Fruit fly (Drosophila melanogaster) whole organism, embryonic: ENCODE results near the gene dsx-c73A.

Experiments used
- BEAF-32 ChIP-seq: fragments of 200-800 bp; sonication (Bioruptor generic); optimal IDR thresholded peaks from 3 replicates; lab custom pipeline; 2017; ENCODE audit warnings: missing biosample characterization, missing genetic modification characterization, mild to moderate bottlenecking, moderate library complexity, missing genetic modification reagents
- Bgb ChIP-seq: fragments of 200-800 bp; sonication (Bioruptor generic); IDR thresholded peaks from 2 replicates; pipeline ENCODE4 v1.3.6; 2022; ENCODE audit warnings: missing biosample characterization, missing genetic modification characterization; ENCODE audit not compliant: partially characterized antibody
- CG1024 ChIP-seq: fragments of 200-800 bp; sonication (Bioruptor generic); IDR thresholded peaks from 2 replicates; pipeline ENCODE4 v1.3.6; 2022; ENCODE audit warnings: missing biosample characterization, missing genetic modification characterization
- CG11247 ChIP-seq: fragments of 200-800 bp; sonication (Bioruptor generic); IDR thresholded peaks from 2 replicates; pipeline ENCODE4 v1.3.6; 2022; ENCODE audit warnings: missing biosample characterization, missing genetic modification characterization
- CG12071 ChIP-seq: fragments of 200-800 bp; sonication (Bioruptor generic); optimal IDR thresholded peaks from 3 replicates; lab custom pipeline; 2018; ENCODE audit warnings: missing biosample characterization, mild to moderate bottlenecking, missing genetic modification characterization
- CG12391 ChIP-seq: fragments of 200-800 bp; sonication (Bioruptor generic); optimal IDR thresholded peaks from 3 replicates; lab custom pipeline; 2018; ENCODE audit warnings: missing biosample characterization, mild to moderate bottlenecking, missing genetic modification characterization, moderate library complexity
- CG13287 ChIP-seq: fragments of 200-800 bp; sonication (Bioruptor generic); IDR thresholded peaks from 2 replicates; pipeline ENCODE4 v1.3.6; 2022; ENCODE audit warnings: missing biosample characterization, missing genetic modification characterization; ENCODE audit not compliant: partially characterized antibody
- CG13424 ChIP-seq: fragments of 200-800 bp; sonication (Bioruptor generic); optimal IDR thresholded peaks from 2 replicates; lab custom pipeline; 2019; ENCODE audit warnings: missing biosample characterization, mild to moderate bottlenecking, missing genetic modification characterization, moderate library complexity
- CG14050 ChIP-seq: fragments of 200-800 bp; sonication (Bioruptor generic); IDR thresholded peaks from 3 replicates; pipeline ENCODE4 v1.3.6; 2022; ENCODE audit warnings: missing biosample characterization, missing genetic modification characterization
- CG15601 ChIP-seq: fragments of 200-800 bp; sonication (Bioruptor generic); optimal IDR thresholded peaks from 3 replicates; lab custom pipeline; 2019; ENCODE audit warnings: missing biosample characterization, mild to moderate bottlenecking, missing genetic modification characterization, moderate library complexity
- CG1603 ChIP-seq: fragments of 200-800 bp; sonication (Bioruptor generic); optimal IDR thresholded peaks from 2 replicates; lab custom pipeline; 2019; ENCODE audit warnings: missing biosample characterization, mild to moderate bottlenecking, missing genetic modification characterization, moderate library complexity
- CG17829 ChIP-seq: fragments of 200-800 bp; optimal IDR thresholded peaks from 2 replicates; lab custom pipeline; 2019; ENCODE audit warnings: missing biosample characterization, mild to moderate bottlenecking, missing genetic modification characterization, moderate library complexity
- CG2712 ChIP-seq: fragments of 200-800 bp; optimal IDR thresholded peaks from 3 replicates; lab custom pipeline; 2019; ENCODE audit warnings: missing biosample characterization, mild to moderate bottlenecking, missing genetic modification characterization, moderate library complexity
- CG30403 ChIP-seq: fragments of 200-800 bp; sonication (Bioruptor generic); optimal IDR thresholded peaks from 3 replicates; lab custom pipeline; 2016; ENCODE audit warnings: missing biosample characterization, missing genetic modification characterization
- CG30431 ChIP-seq: fragments of 200-800 bp; sonication (Bioruptor generic); optimal IDR thresholded peaks from 2 replicates; lab custom pipeline; 2017; ENCODE audit warnings: missing biosample characterization, missing genetic modification characterization
- CG34422 ChIP-seq: fragments of 200-800 bp; sonication (Bioruptor generic); IDR thresholded peaks from 3 replicates; pipeline ENCODE4 v1.3.6; 2022; ENCODE audit warnings: missing biosample characterization, missing genetic modification characterization
- CHES-1-like ChIP-seq: fragments of 200-800 bp; sonication (Bioruptor generic); optimal IDR thresholded peaks from 2 replicates; lab custom pipeline; 2016; ENCODE audit warnings: missing biosample characterization, missing genetic modification characterization
- CoRest ChIP-seq: fragments of 200-800 bp; sonication (Bioruptor generic); optimal IDR thresholded peaks from 3 replicates; lab custom pipeline; 2018; ENCODE audit warnings: missing biosample characterization, mild to moderate bottlenecking, missing genetic modification characterization, moderate library complexity
- E2f2 ChIP-seq: fragments of 200-800 bp; sonication (Bioruptor generic); IDR thresholded peaks from 2 replicates; pipeline ENCODE4 v1.3.6; 2022; ENCODE audit warnings: missing biosample characterization, missing genetic modification characterization
- Elba2 ChIP-seq: fragments of 200-800 bp; sonication (Bioruptor generic); optimal IDR thresholded peaks from 3 replicates; lab custom pipeline; 2016; ENCODE audit warnings: missing biosample characterization, missing genetic modification characterization
- Hey ChIP-seq: fragments of 200-800 bp; sonication (Bioruptor generic); optimal IDR thresholded peaks from 3 replicates; lab custom pipeline; 2018; ENCODE audit warnings: missing biosample characterization, mild to moderate bottlenecking, missing genetic modification characterization
- MBD-R2 ChIP-seq: fragments of 200-800 bp; sonication (Bioruptor generic); IDR thresholded peaks from 2 replicates; pipeline ENCODE4 v1.3.6; 2022; ENCODE audit warnings: missing biosample characterization, missing genetic modification characterization
- MESR4 ChIP-seq: fragments of 200-800 bp; sonication (Bioruptor generic); optimal IDR thresholded peaks from 2 replicates; lab custom pipeline; 2018; ENCODE audit warnings: missing biosample characterization, mild to moderate bottlenecking, missing genetic modification characterization, moderate library complexity
- Neu2 ChIP-seq: fragments of 200-800 bp; sonication (Bioruptor generic); optimal IDR thresholded peaks from 3 replicates; lab custom pipeline; 2016; ENCODE audit warnings: missing biosample characterization, missing genetic modification characterization, borderline replicate concordance
- Side ChIP-seq: fragments of 200-800 bp; sonication (Bioruptor generic); optimal IDR thresholded peaks from 2 replicates; lab custom pipeline; 2016; ENCODE audit warnings: missing biosample characterization, missing genetic modification characterization
- Sin3A ChIP-seq: fragments of >200 bp; optimal IDR thresholded peaks from 2 replicates; lab custom pipeline; 2018
- Sry-β ChIP-seq: fragments of 200-800 bp; sonication (Bioruptor generic); optimal IDR thresholded peaks from 2 replicates; lab custom pipeline; 2018; ENCODE audit warnings: missing biosample characterization, mild to moderate bottlenecking, missing genetic modification characterization, moderate library complexity
- Stat92E ChIP-seq, 3 experiments: fragments of >200 bp in 2 of 3; fragments of 200-800 bp in 1 of 3; sonication (Bioruptor generic) in 1 of 3; optimal IDR thresholded peaks; 2 replicates each; lab custom pipeline; 2017 to 2019; ENCODE audit warnings: missing biosample characterization in 3 of 3, missing genetic modification characterization in 3 of 3, mild to moderate bottlenecking in 1 of 3, moderate library complexity in 1 of 3
- Xbp1 ChIP-seq: fragments of 200-800 bp; sonication (Bioruptor generic); optimal IDR thresholded peaks from 3 replicates; lab custom pipeline; 2016; ENCODE audit warnings: missing biosample characterization, mild to moderate bottlenecking, missing genetic modification characterization
- YL-1 ChIP-seq: fragments of 200-800 bp; sonication (Bioruptor generic); optimal IDR thresholded peaks from 3 replicates; lab custom pipeline; 2017; ENCODE audit warnings: missing biosample characterization, mild to moderate bottlenecking, missing genetic modification characterization
- bcd ChIP-seq: fragments of 200-800 bp; sonication (Bioruptor generic); optimal IDR thresholded peaks from 2 replicates; lab custom pipeline; 2017; ENCODE audit warnings: missing biosample characterization, mild to moderate bottlenecking, missing genetic modification characterization
- cg ChIP-seq: fragments of 200-800 bp; sonication (Bioruptor generic); optimal IDR thresholded peaks from 3 replicates; lab custom pipeline; 2019; ENCODE audit warnings: missing biosample characterization, mild to moderate bottlenecking, missing genetic modification characterization, moderate library complexity
- ci ChIP-seq: fragments of 200-800 bp; sonication (Bioruptor generic); IDR thresholded peaks from 3 replicates; pipeline ENCODE4 v1.3.6; 2022; ENCODE audit warnings: missing biosample characterization, missing genetic modification characterization
- dm ChIP-seq: fragments of 200-800 bp; sonication (Bioruptor generic); optimal IDR thresholded peaks from 3 replicates; lab custom pipeline; 2016; ENCODE audit warnings: missing biosample characterization, missing genetic modification characterization
- emc ChIP-seq: fragments of 200-800 bp; sonication (Bioruptor generic); optimal IDR thresholded peaks from 2 replicates; lab custom pipeline; 2016; ENCODE audit warnings: missing biosample characterization, missing genetic modification characterization
- eve ChIP-seq, 2 experiments: fragments of >200 bp; optimal IDR thresholded peaks; 2 replicates each; lab custom pipeline; 2017; ENCODE audit warnings: missing biosample characterization in 2 of 2, missing genetic modification characterization in 2 of 2
- ewg ChIP-seq: fragments of 200-800 bp; sonication (Bioruptor generic); optimal IDR thresholded peaks from 3 replicates; lab custom pipeline; 2017; ENCODE audit warnings: mild to moderate bottlenecking, missing biosample characterization, missing genetic modification reagents, missing genetic modification characterization
- eyg ChIP-seq: fragments of 200-800 bp; sonication (Bioruptor generic); optimal IDR thresholded peaks from 3 replicates; lab custom pipeline; 2016; ENCODE audit warnings: missing biosample characterization, missing genetic modification characterization
- gcm ChIP-seq: fragments of 200-800 bp; sonication (Bioruptor generic); optimal IDR thresholded peaks from 2 replicates; lab custom pipeline; 2019; ENCODE audit warnings: missing biosample characterization, mild to moderate bottlenecking, missing genetic modification characterization, moderate library complexity
- gem ChIP-seq: fragments of 200-800 bp; sonication (Bioruptor generic); optimal IDR thresholded peaks from 2 replicates; lab custom pipeline; 2019; ENCODE audit warnings: missing biosample characterization, mild to moderate bottlenecking, missing genetic modification characterization, moderate library complexity
- gfzf ChIP-seq: fragments of 200-800 bp; sonication (Bioruptor generic); optimal IDR thresholded peaks from 2 replicates; lab custom pipeline; 2016; ENCODE audit warnings: missing biosample characterization, mild to moderate bottlenecking, missing genetic modification characterization, moderate library complexity
- insv ChIP-seq, 2 experiments: fragments of 200-800 bp; sonication (Bioruptor generic); optimal IDR thresholded peaks; 3 replicates each; lab custom pipeline; 2016 to 2018; ENCODE audit warnings: missing biosample characterization in 2 of 2, missing genetic modification characterization in 2 of 2
- jigr1 ChIP-seq: fragments of 200-800 bp; sonication (Bioruptor generic); IDR thresholded peaks from 3 replicates; pipeline ENCODE4 v1.3.6; 2022; ENCODE audit warnings: missing biosample characterization, missing genetic modification characterization
- nmo ChIP-seq: fragments of 200-800 bp; sonication (Bioruptor generic); optimal IDR thresholded peaks from 2 replicates; lab custom pipeline; 2018; ENCODE audit warnings: missing biosample characterization, mild to moderate bottlenecking, missing genetic modification characterization, moderate library complexity
- slbo ChIP-seq: fragments of 200-800 bp; sonication (Bioruptor generic); IDR thresholded peaks from 2 replicates; pipeline ENCODE4 v1.3.6; 2022; ENCODE audit warnings: missing biosample characterization, missing genetic modification characterization
- sug ChIP-seq: fragments of 200-800 bp; optimal IDR thresholded peaks from 2 replicates; lab custom pipeline; 2019; ENCODE audit warnings: missing biosample characterization, mild to moderate bottlenecking, missing genetic modification characterization, moderate library complexity
- tna ChIP-seq: fragments of 200-800 bp; sonication (Bioruptor generic); IDR thresholded peaks from 2 replicates; pipeline ENCODE4 v1.3.6; 2022; ENCODE audit warnings: missing biosample characterization, missing genetic modification characterization; ENCODE audit not compliant: partially characterized antibody
- zfh2 ChIP-seq: fragments of 200-800 bp; sonication (Bioruptor generic); optimal IDR thresholded peaks from 2 replicates; lab custom pipeline; 2016; ENCODE audit warnings: missing biosample characterization, missing genetic modification characterization

dsx-c73A gene

DNA sequence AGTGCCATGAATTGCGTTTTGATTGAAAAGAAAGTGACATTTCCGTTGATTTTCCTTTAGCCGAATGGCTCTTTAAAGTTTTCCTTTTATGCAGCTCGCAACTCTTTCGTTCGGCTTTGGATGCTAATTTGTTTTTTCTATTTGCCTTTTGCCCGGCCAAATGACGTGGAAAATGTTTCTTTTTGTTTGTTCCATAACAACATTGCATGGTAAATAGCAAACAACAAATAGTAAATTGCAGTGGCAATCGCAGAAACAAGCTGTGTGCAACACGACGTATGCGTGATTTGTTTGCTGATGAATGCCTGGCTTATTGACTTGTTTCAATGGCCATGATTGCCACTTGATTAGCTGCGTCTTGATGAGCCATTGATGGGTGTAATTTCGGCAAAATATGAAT, 22.3 kb downstream of the dsx-c73A start (continued):
- TF ChIP-seq CG11247 (GFP tag; lab: Robert Waterston, UW) (no peak), CG1024 (GFP tag; lab: Robert Waterston, UW) (peak; percentile 53; the same call in 1 of the 2 replicates), CHES-1-like (GFP tag; lab: Kevin White, UChicago) (no peak), eyg (no peak), Bgb (GFP tag; lab: Robert Waterston, UW) (no peak), sug (tag; lab: Kevin White, UChicago) (no peak), CG30431 (GFP tag; lab: Kevin White, UChicago) (no peak), CG12071 (GFP tag; lab: Kevin White, UChicago) (peak; percentile 59), Neu2 (no peak), ci (GFP tag; lab: Robert Waterston, UW) (peak; percentile 81), CoRest (tag; lab: Kevin White, UChicago) (peak; percentile 20), bcd (GFP tag; lab: Kevin White, UChicago) (no peak)

DNA sequence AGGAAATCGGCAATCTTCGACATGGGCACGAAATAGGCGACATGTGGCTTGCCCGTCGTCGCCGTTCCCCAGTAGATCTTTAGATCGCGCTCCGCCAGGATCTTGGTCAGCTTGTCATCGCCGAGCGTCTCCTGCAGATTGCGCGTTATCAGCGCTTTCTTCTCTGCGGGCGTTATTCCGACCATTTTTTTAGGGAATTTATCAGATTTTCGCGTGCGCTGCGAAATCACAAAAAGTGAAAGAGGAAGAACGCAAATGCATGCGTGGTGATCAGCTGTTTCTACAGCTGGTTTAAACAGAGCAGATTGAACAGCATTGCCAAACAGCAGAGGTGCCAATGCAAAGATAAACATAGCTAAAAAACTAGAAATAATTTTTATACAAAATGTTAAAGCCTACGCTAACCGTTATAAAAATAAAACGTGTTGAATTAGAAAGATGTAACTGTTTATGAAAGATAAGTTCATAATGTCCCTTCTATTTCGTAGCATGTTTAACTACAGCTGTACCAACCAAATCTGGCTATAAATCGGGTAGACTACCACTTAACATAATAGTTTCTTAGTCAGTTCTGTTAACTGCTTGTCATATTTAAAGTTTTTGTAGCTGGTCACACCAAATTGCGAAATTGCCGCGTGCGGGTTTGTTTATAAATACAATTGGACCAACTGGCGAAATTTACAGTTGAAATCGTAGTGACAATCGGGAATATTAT, 32.5 kb downstream of the dsx-c73A start, which contains the start of the genes TyrRS and CG33158:
TyrRS (minus strand) TSS at position 244 of the 715 bp plus-strand sequence.
CG33158 (plus strand) TSS at position 539 of the 715 bp plus-strand sequence.
- TF ChIP-seq gcm = peak; percentile 66
- peak; percentile 62; the same call in 1 of the 3 replicates for TF ChIP-seq CG34422
- no peak for TF ChIP-seq cg (GFP tag; lab: Kevin White, UChicago)
- TF ChIP-seq YL-1 (GFP tag; lab: Kevin White, UChicago) = peak; percentile 49
- TF ChIP-seq CG14050 = no peak
- no peak for TF ChIP-seq CG1603 (tag; lab: Kevin White, UChicago)
- TF ChIP-seq MESR4 (GFP tag; lab: Kevin White, UChicago) = peak; percentile 55
- TF ChIP-seq eve (GFP tag; optimal IDR thresholded peaks at IDR 0.05; lab: Kevin White, UChicago) = no peak
- peak; percentile 59 for TF ChIP-seq Elba2
- peak; percentile 51 to 94 for TF ChIP-seq insv (GFP tag; optimal IDR thresholded peaks at IDR 0.05; lab: Kevin White, UChicago)
- TF ChIP-seq tna = no peak
- TF ChIP-seq gfzf (GFP tag; lab: Kevin White, UChicago) = peak; percentile 77
- TF ChIP-seq CG30403 (GFP tag; lab: Kevin White, UChicago) = peak; percentile 18
- TF ChIP-seq Side (GFP tag; lab: Kevin White, UChicago) = no peak
- peak; percentile 38 for TF ChIP-seq Sin3A (lab: Kevin White, UChicago)
- TF ChIP-seq CG13287 (GFP tag; lab: Robert Waterston, UW) = peak; percentile 21; the same call in 1 of the 2 replicates
- TF ChIP-seq zfh2 (GFP tag; lab: Kevin White, UChicago) = no peak
- TF ChIP-seq dm = peak; percentile 39
- TF ChIP-seq jigr1 (GFP tag; lab: Robert Waterston, UW) = no peak
- TF ChIP-seq CG15601 = peak; percentile 49
- peak; percentile 47 for TF ChIP-seq E2f2 (GFP tag; lab: Robert Waterston, UW)
- TF ChIP-seq slbo (GFP tag; lab: Robert Waterston, UW) = peak; percentile 17; the same call in 1 of the 2 replicates
- TF ChIP-seq emc (GFP tag; lab: Kevin White, UChicago) = no peak
- peak; percentile 28 for TF ChIP-seq BEAF-32 (GFP tag; lab: Kevin White, UChicago)
- TF ChIP-seq CG12391 (tag; lab: Kevin White, UChicago) = peak; percentile 23
- no peak for TF ChIP-seq gem (tag; lab: Kevin White, UChicago)
- TF ChIP-seq ci (GFP tag; lab: Robert Waterston, UW) = no peak
- TF ChIP-seq MBD-R2 (GFP tag; lab: Robert Waterston, UW) = peak; percentile 76
- peak; percentile 2 for TF ChIP-seq CG17829 (tag; lab: Kevin White, UChicago)
- peak; percentile 15 for TF ChIP-seq CG2712
- peak; percentile 16 for TF ChIP-seq CG13424 (tag; lab: Kevin White, UChicago)
- TF ChIP-seq Sry-β = peak; percentile 93
- TF ChIP-seq nmo (GFP tag; lab: Kevin White, UChicago) = peak; percentile 61
- no peak for TF ChIP-seq ewg (GFP tag; lab: Kevin White, UChicago)
- peak in 1 of 3 experiments; percentile 5 for TF ChIP-seq Stat92E (GFP tag; optimal IDR thresholded peaks at IDR 0.05; lab: Kevin White, UChicago)
- TF ChIP-seq Hey (tag; lab: Kevin White, UChicago) = no peak
- TF ChIP-seq Xbp1 (GFP tag; lab: Kevin White, UChicago) = no peak
